Worm (Caenorhabditis elegans) whole organism, midembryonic: ENCODE measurements around the gene C14B9.10.

Experiments used
- T22C8.4 ChIP-seq: fragments of 200-800 bp; sonication (Bioruptor generic); IDR thresholded peaks from 2 replicates; pipeline ENCODE4 v1.3.6; 2022; ENCODE audit warnings: missing genetic modification characterization, missing compliant biosample characterization
- ztf-23 ChIP-seq: fragments of 200-800 bp; sonication (Bioruptor generic); IDR thresholded peaks from 2 replicates; pipeline ENCODE4 v1.3.6; 2022; ENCODE audit warnings: missing genetic modification reagents, missing genetic modification characterization, missing compliant biosample characterization

DNA sequence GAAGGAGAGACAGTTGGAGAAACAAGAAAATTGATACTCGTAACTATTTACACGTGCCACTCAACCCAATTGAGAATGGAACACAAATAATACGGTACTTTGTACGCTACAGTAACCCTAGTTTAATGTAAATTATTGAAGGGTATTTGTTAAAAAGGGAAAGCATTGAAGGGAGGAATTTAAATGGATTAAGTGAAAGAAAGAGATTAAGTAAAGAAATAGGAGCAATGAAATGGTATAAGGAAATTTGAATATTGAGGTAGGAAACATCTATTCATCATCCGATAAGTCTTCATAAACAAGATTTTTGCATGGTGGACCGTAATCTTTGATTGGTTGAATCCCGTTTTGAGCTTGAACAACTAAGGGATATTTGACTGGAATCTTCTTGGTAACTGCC, 19.3 kb upstream of the C14B9.10 start:
- TF ChIP-seq T22C8.4 (GFP tag; lab: Robert Waterston, UW): no peak
- TF ChIP-seq ztf-23 (GFP tag; lab: Robert Waterston, UW): no peak
